Fruit fly (Drosophila melanogaster): ENCODE data around the gene nero.

nero gene

dm6 chr3R:31771790-31772576 lies 24.6 kb upstream of the nero start, which contains the start of the genes betaGlu and sip3 (continued):
- no peak for TF ChIP-seq CG11723 (GFP tag; optimal IDR thresholded peaks at IDR 0.05)
- no peak for TF ChIP-seq CG2199 (GFP tag; IDR thresholded peaks at IDR 0.05)
- TF ChIP-seq CG3995 (GFP tag; optimal IDR thresholded peaks at IDR 0.05) = peak; percentile 87
- peak; percentile 65 for TF ChIP-seq CG12391 (tag; optimal IDR thresholded peaks at IDR 0.05)
- TF ChIP-seq nerfin-1 (tag; optimal IDR thresholded peaks at IDR 0.05) = no peak
- peak; percentile 61 for TF ChIP-seq MESR4 (GFP tag; optimal IDR thresholded peaks at IDR 0.05)
- peak; percentile 90 for TF ChIP-seq CG14860 (GFP tag; IDR thresholded peaks at IDR 0.05; ENCODE audit: partially characterized antibody)
- TF ChIP-seq CG13775 (GFP tag; optimal IDR thresholded peaks at IDR 0.05) = peak; percentile 19
- TF ChIP-seq inv (GFP tag; IDR thresholded peaks at IDR 0.05; ENCODE audit: partially characterized antibody) = peak; percentile 94
- peak; percentile 92 for TF ChIP-seq Opbp (GFP tag; IDR thresholded peaks at IDR 0.05; ENCODE audit: partially characterized antibody)
- TF ChIP-seq NfI (GFP tag; optimal IDR thresholded peaks at IDR 0.05) = no peak
- TF ChIP-seq chinmo (GFP tag; IDR thresholded peaks at IDR 0.05; ENCODE audit: partially characterized antibody) = peak; percentile 65; the same call in 1 of the 4 replicates
- TF ChIP-seq ato (GFP tag; IDR thresholded peaks at IDR 0.05; ENCODE audit: partially characterized antibody) = peak; percentile 91
- no peak for TF ChIP-seq dmrt99B (tag; optimal IDR thresholded peaks at IDR 0.05)
- TF ChIP-seq Awh (GFP tag; IDR thresholded peaks at IDR 0.05) = no peak
- no peak for TF ChIP-seq ash1 (GFP tag; optimal IDR thresholded peaks at IDR 0.05)
- TF ChIP-seq CG10267 (tag; optimal IDR thresholded peaks at IDR 0.05) = peak; percentile 37
- TF ChIP-seq CG7963 (GFP tag; IDR thresholded peaks at IDR 0.05; ENCODE audit: partially characterized antibody) = peak; percentile 91
- TF ChIP-seq gcm (GFP tag; optimal IDR thresholded peaks at IDR 0.05) = no peak
- no peak for TF ChIP-seq Sry-β (GFP tag; optimal IDR thresholded peaks at IDR 0.05)
- TF ChIP-seq MBD-R2 (GFP tag; IDR thresholded peaks at IDR 0.05) = peak; percentile 32
- no peak for TF ChIP-seq slbo (GFP tag; IDR thresholded peaks at IDR 0.05)
- peak; percentile 39 for TF ChIP-seq CoRest (tag; optimal IDR thresholded peaks at IDR 0.05)
- no peak for TF ChIP-seq CG17912 (GFP tag; optimal IDR thresholded peaks at IDR 0.05)
- peak; percentile 25 for TF ChIP-seq grau (tag; optimal IDR thresholded peaks at IDR 0.05)
- no peak for TF ChIP-seq Mrtf (GFP tag; IDR thresholded peaks at IDR 0.05)

- TF ChIP-seq Drgx (GFP tag; IDR thresholded peaks at IDR 0.05) (peak; percentile 86), run (tag; optimal IDR thresholded peaks at IDR 0.05) (no peak), CG6791 (GFP tag; IDR thresholded peaks at IDR 0.05; ENCODE audit: partially characterized antibody) (0 out of 3 replicates have a peak, but pooled peaks have one; percentile 42), bsh (GFP tag; optimal IDR thresholded peaks at IDR 0.05) (peak in 1 of 2 experiments; percentile 46), D19B (GFP tag; optimal IDR thresholded peaks at IDR 0.05) (no peak)
Observed at dm6 chr3R:31768198-31768597, 20.8 kb upstream of the nero start.

DNA sequence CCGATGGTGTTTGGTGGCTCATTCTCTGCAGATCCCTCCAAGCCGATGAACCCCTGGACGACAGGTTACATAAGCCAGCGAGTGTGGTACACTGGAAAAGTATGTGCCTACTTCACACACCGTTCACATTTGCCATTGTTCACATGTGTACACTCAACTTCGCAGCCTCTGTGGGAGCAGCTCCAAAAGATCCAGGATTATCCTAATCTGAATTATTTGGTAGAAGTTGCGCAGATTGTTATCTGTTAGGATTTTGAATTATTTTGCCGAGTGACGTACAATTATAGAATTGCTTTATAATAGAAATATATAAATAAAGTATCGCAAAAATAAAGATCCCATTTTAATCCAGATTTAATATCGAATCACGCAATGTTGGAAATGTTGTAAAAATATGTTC lies 20.2 kb upstream of the nero start:
- no peak for TF ChIP-seq hb (GFP tag; IDR thresholded peaks at IDR 0.05; ENCODE audit: partially characterized antibody)
- no peak for TF ChIP-seq CG15601 (tag; optimal IDR thresholded peaks at IDR 0.05)
- no peak for TF ChIP-seq hth (optimal IDR thresholded peaks at IDR 0.05)
- peak in 1 of 2 experiments; percentile 4 for TF ChIP-seq Pdp1 (GFP tag; optimal IDR thresholded peaks at IDR 0.05)
- peak in 1 of 2 experiments; percentile 24 for TF ChIP-seq bsh (GFP tag; optimal IDR thresholded peaks at IDR 0.05)
- TF ChIP-seq gce (GFP tag; IDR thresholded peaks at IDR 0.05) = no peak
- no peak for TF ChIP-seq ftz-f1 (GFP tag; optimal IDR thresholded peaks at IDR 0.05)
- TF ChIP-seq toy (GFP tag; IDR thresholded peaks at IDR 0.05) = no peak
- TF ChIP-seq CG11398 (GFP tag; optimal IDR thresholded peaks at IDR 0.05) = no peak
- TF ChIP-seq kni (GFP tag; optimal IDR thresholded peaks at IDR 0.05) = no peak
